Fruit fly (Drosophila melanogaster) whole organism, embryonic: ENCODE measurements around the gene NPF.

Experiments
- Atf6 ChIP-seq: fragments of 200-800 bp; sonication (Bioruptor generic); IDR thresholded peaks from 2 replicates; pipeline ENCODE4 v1.3.6; 2022; ENCODE audit warnings: missing biosample characterization, missing genetic modification characterization
- B-H1 ChIP-seq: fragments of 200-800 bp; sonication (Bioruptor generic); IDR thresholded peaks from 3 replicates; pipeline ENCODE4 v1.3.6; 2022; ENCODE audit warnings: missing biosample characterization, missing genetic modification characterization
- CG10654 ChIP-seq: fragments of 200-800 bp; sonication (Bioruptor generic); optimal IDR thresholded peaks from 2 replicates; lab custom pipeline; 2016; ENCODE audit warnings: missing biosample characterization, missing genetic modification characterization
- CG11247 ChIP-seq: fragments of 200-800 bp; sonication (Bioruptor generic); IDR thresholded peaks from 2 replicates; pipeline ENCODE4 v1.3.6; 2022; ENCODE audit warnings: missing biosample characterization, missing genetic modification characterization
- CG12391 ChIP-seq: fragments of 200-800 bp; sonication (Bioruptor generic); optimal IDR thresholded peaks from 3 replicates; lab custom pipeline; 2018; ENCODE audit warnings: missing biosample characterization, mild to moderate bottlenecking, missing genetic modification characterization, moderate library complexity
- CG12769 ChIP-seq: fragments of 200-800 bp; sonication (Bioruptor generic); optimal IDR thresholded peaks from 2 replicates; lab custom pipeline; 2019; ENCODE audit warnings: missing biosample characterization, mild to moderate bottlenecking, missing genetic modification characterization, moderate library complexity
- CG15696 ChIP-seq: fragments of 200-800 bp; sonication (Bioruptor generic); optimal IDR thresholded peaks from 2 replicates; lab custom pipeline; 2019; ENCODE audit warnings: missing biosample characterization, mild to moderate bottlenecking, missing genetic modification characterization, moderate library complexity
- CG16813 ChIP-seq: fragments of 200-800 bp; sonication (Bioruptor generic); IDR thresholded peaks from 3 replicates; pipeline ENCODE4 v1.3.6; 2022; ENCODE audit warnings: missing biosample characterization, missing genetic modification characterization; ENCODE audit not compliant: partially characterized antibody
- CG17361 ChIP-seq: fragments of 200-800 bp; sonication (Bioruptor generic); IDR thresholded peaks from 3 replicates; pipeline ENCODE4 v1.3.6; 2022; ENCODE audit warnings: missing biosample characterization, missing genetic modification characterization
- CG17568 ChIP-seq: fragments of 200-800 bp; sonication (Bioruptor generic); optimal IDR thresholded peaks from 2 replicates; lab custom pipeline; 2018; ENCODE audit warnings: missing biosample characterization, mild to moderate bottlenecking, missing genetic modification characterization, moderate library complexity
- CG17612 ChIP-seq: fragments of 200-800 bp; sonication (Bioruptor generic); IDR thresholded peaks from 2 replicates; pipeline ENCODE4 v1.3.6; 2022; ENCODE audit warnings: missing biosample characterization, missing genetic modification characterization
- CG18262 ChIP-seq: fragments of 200-800 bp; optimal IDR thresholded peaks from 3 replicates; lab custom pipeline; 2019; ENCODE audit warnings: missing biosample characterization, mild to moderate bottlenecking, missing genetic modification characterization, moderate library complexity
- CG18764 ChIP-seq: fragments of 200-800 bp; sonication (Bioruptor generic); optimal IDR thresholded peaks from 3 replicates; lab custom pipeline; 2016; ENCODE audit warnings: missing biosample characterization, missing genetic modification characterization
- CG3065 ChIP-seq: fragments of 200-800 bp; sonication (Bioruptor generic); optimal IDR thresholded peaks from 2 replicates; lab custom pipeline; 2016; ENCODE audit warnings: missing biosample characterization, missing genetic modification characterization
- CG31224 ChIP-seq: fragments of 200-800 bp; sonication (Bioruptor generic); IDR thresholded peaks from 2 replicates; pipeline ENCODE4 v1.3.6; 2022; ENCODE audit warnings: missing biosample characterization, missing genetic modification characterization
- CG5245 ChIP-seq: fragments of 200-800 bp; sonication (Bioruptor generic); optimal IDR thresholded peaks from 3 replicates; lab custom pipeline; 2016; ENCODE audit warnings: missing biosample characterization, missing genetic modification characterization
- CG6813 ChIP-seq: fragments of 200-800 bp; sonication (Bioruptor generic); optimal IDR thresholded peaks from 2 replicates; lab custom pipeline; 2017; ENCODE audit warnings: missing biosample characterization, missing genetic modification characterization, mild to moderate bottlenecking, moderate library complexity, missing genetic modification reagents
- CG7372 ChIP-seq: fragments of 200-800 bp; sonication (Bioruptor generic); IDR thresholded peaks from 2 replicates; pipeline ENCODE4 v1.3.6; 2022; ENCODE audit warnings: missing biosample characterization, missing genetic modification characterization
- CG8765 ChIP-seq: fragments of 200-800 bp; sonication (Bioruptor generic); IDR thresholded peaks from 2 replicates; pipeline ENCODE4 v1.3.6; 2022; ENCODE audit warnings: missing biosample characterization, missing genetic modification characterization
- CG9609 ChIP-seq: fragments of 200-800 bp; sonication (Bioruptor generic); optimal IDR thresholded peaks from 3 replicates; lab custom pipeline; 2016; ENCODE audit warnings: missing biosample characterization, missing genetic modification characterization
- CG9932 ChIP-seq: fragments of 200-800 bp; sonication (Bioruptor generic); IDR thresholded peaks from 2 replicates; pipeline ENCODE4 v1.3.6; 2022; ENCODE audit warnings: missing biosample characterization, missing genetic modification characterization
- Doc2 ChIP-seq: fragments of 200-800 bp; sonication (Bioruptor generic); IDR thresholded peaks from 2 replicates; pipeline ENCODE4 v1.3.6; 2022; ENCODE audit warnings: missing biosample characterization, missing genetic modification characterization
- Gsc ChIP-seq: fragments of 200-800 bp; sonication (Bioruptor generic); IDR thresholded peaks from 2 replicates; pipeline ENCODE4 v1.3.6; 2022; ENCODE audit warnings: missing biosample characterization, missing genetic modification characterization
- HLH54F ChIP-seq: fragments of 200-800 bp; sonication (Bioruptor generic); optimal IDR thresholded peaks from 3 replicates; lab custom pipeline; 2016; ENCODE audit warnings: missing biosample characterization, missing genetic modification characterization
- Hr51 ChIP-seq, 2 experiments: fragments of 200-800 bp; sonication (Bioruptor generic); optimal IDR thresholded peaks; 2 replicates in 1 of 2; 3 replicates in 1 of 2; lab custom pipeline; 2016 to 2018; ENCODE audit warnings: missing biosample characterization in 2 of 2, missing genetic modification characterization in 2 of 2, mild to moderate bottlenecking in 1 of 2, moderate library complexity in 1 of 2
- Max ChIP-seq: fragments of 200-800 bp; sonication (Bioruptor generic); optimal IDR thresholded peaks from 2 replicates; lab custom pipeline; 2016; ENCODE audit warnings: missing biosample characterization, mild to moderate bottlenecking, missing genetic modification characterization
- Neu2 ChIP-seq: fragments of 200-800 bp; sonication (Bioruptor generic); optimal IDR thresholded peaks from 3 replicates; lab custom pipeline; 2016; ENCODE audit warnings: missing biosample characterization, missing genetic modification characterization, borderline replicate concordance
- NfI ChIP-seq: fragments of 200-800 bp; sonication (Bioruptor generic); optimal IDR thresholded peaks from 3 replicates; lab custom pipeline; 2018; ENCODE audit warnings: missing biosample characterization, mild to moderate bottlenecking, missing genetic modification characterization, moderate library complexity
- Optix ChIP-seq: fragments of 200-800 bp; sonication (Bioruptor generic); IDR thresholded peaks from 3 replicates; pipeline ENCODE4 v1.3.6; 2022; ENCODE audit warnings: missing biosample characterization, missing genetic modification characterization
- Ptx1 ChIP-seq: fragments of 200-800 bp; sonication (Bioruptor generic); IDR thresholded peaks from 2 replicates; pipeline ENCODE4 v1.3.6; 2022; ENCODE audit warnings: missing biosample characterization, missing genetic modification characterization
- Ravus ChIP-seq: fragments of 200-800 bp; sonication (Bioruptor generic); IDR thresholded peaks from 2 replicates; pipeline ENCODE4 v1.3.6; 2022; ENCODE audit warnings: missing biosample characterization, missing genetic modification characterization
- Rfx ChIP-seq: fragments of 200-800 bp; sonication (Bioruptor generic); IDR thresholded peaks from 2 replicates; pipeline ENCODE4 v1.3.6; 2022; ENCODE audit warnings: missing biosample characterization, missing genetic modification characterization
- Sin3A ChIP-seq: fragments of >200 bp; optimal IDR thresholded peaks from 2 replicates; lab custom pipeline; 2018
- Sox100B ChIP-seq: fragments of 200-800 bp; sonication (Bioruptor generic); optimal IDR thresholded peaks from 3 replicates; lab custom pipeline; 2018; ENCODE audit warnings: missing biosample characterization, mild to moderate bottlenecking, missing genetic modification characterization
- Usf ChIP-seq: fragments of 200-800 bp; sonication (Bioruptor generic); optimal IDR thresholded peaks from 2 replicates; lab custom pipeline; 2017; ENCODE audit warnings: missing genotype, missing biosample characterization, missing genetic modification characterization
- YL-1 ChIP-seq: fragments of 200-800 bp; sonication (Bioruptor generic); optimal IDR thresholded peaks from 3 replicates; lab custom pipeline; 2017; ENCODE audit warnings: missing biosample characterization, mild to moderate bottlenecking, missing genetic modification characterization
- ash1 ChIP-seq: fragments of 200-800 bp; sonication (Bioruptor generic); optimal IDR thresholded peaks from 2 replicates; lab custom pipeline; 2018; ENCODE audit warnings: missing biosample characterization, mild to moderate bottlenecking, missing genetic modification characterization
- az2 ChIP-seq: fragments of 200-800 bp; sonication (Bioruptor generic); optimal IDR thresholded peaks from 3 replicates; lab custom pipeline; 2016; ENCODE audit warnings: missing biosample characterization, missing genetic modification characterization
- cwo ChIP-seq: fragments of 200-800 bp; sonication (Bioruptor generic); optimal IDR thresholded peaks from 3 replicates; lab custom pipeline; 2017; ENCODE audit warnings: missing biosample characterization, missing genetic modification characterization, mild to moderate bottlenecking, moderate library complexity, missing genetic modification reagents
- dysf ChIP-seq: fragments of 200-800 bp; sonication (Bioruptor generic); IDR thresholded peaks from 3 replicates; pipeline ENCODE4 v1.3.6; 2022; ENCODE audit warnings: missing biosample characterization, missing genetic modification characterization
- her ChIP-seq: fragments of 200-800 bp; sonication (Bioruptor generic); optimal IDR thresholded peaks from 2 replicates; lab custom pipeline; 2016; ENCODE audit warnings: missing biosample characterization, missing genetic modification characterization
- luna ChIP-seq: fragments of 200-800 bp; sonication (Bioruptor generic); optimal IDR thresholded peaks from 2 replicates; lab custom pipeline; 2016; ENCODE audit warnings: missing biosample characterization, missing genetic modification characterization
- otp ChIP-seq: fragments of 200-800 bp; sonication (Bioruptor generic); IDR thresholded peaks from 3 replicates; pipeline ENCODE4, ENCODE4 v1.3.6; 2022; ENCODE audit warnings: missing biosample characterization, missing genetic modification characterization
- pros ChIP-seq: fragments of 200-800 bp; sonication (Bioruptor generic); optimal IDR thresholded peaks from 3 replicates; lab custom pipeline; 2019; ENCODE audit warnings: missing biosample characterization, mild to moderate bottlenecking, missing genetic modification characterization, moderate library complexity
- psq ChIP-seq: fragments of 200-800 bp; sonication (Bioruptor generic); optimal IDR thresholded peaks from 2 replicates; lab custom pipeline; 2017; ENCODE audit warnings: missing biosample characterization, missing genetic modification characterization
- pzg ChIP-seq: fragments of 200-800 bp; sonication (Bioruptor generic); optimal IDR thresholded peaks from 3 replicates; lab custom pipeline; 2018; ENCODE audit warnings: missing biosample characterization, mild to moderate bottlenecking, missing genetic modification characterization, moderate library complexity
- salm ChIP-seq: fragments of 200-800 bp; sonication (Bioruptor generic); optimal IDR thresholded peaks from 2 replicates; lab custom pipeline; 2018; ENCODE audit warnings: missing biosample characterization, mild to moderate bottlenecking, missing genetic modification characterization
- so ChIP-seq: fragments of 200-800 bp; sonication (Bioruptor generic); IDR thresholded peaks from 3 replicates; pipeline ENCODE4 v1.3.6; 2022; ENCODE audit warnings: missing biosample characterization, missing genetic modification characterization
- ssp ChIP-seq: fragments of 200-800 bp; sonication (Bioruptor generic); IDR thresholded peaks from 2 replicates; pipeline ENCODE4 v1.3.6; 2022; ENCODE audit warnings: missing biosample characterization, missing genetic modification characterization
- stc ChIP-seq: fragments of 200-800 bp; sonication (Bioruptor generic); IDR thresholded peaks from 2 replicates; pipeline ENCODE4 v1.3.6; 2022; ENCODE audit warnings: missing biosample characterization, missing genetic modification characterization
- stwl ChIP-seq: fragments of 200-800 bp; sonication (Bioruptor generic); optimal IDR thresholded peaks from 3 replicates; lab custom pipeline; 2018; ENCODE audit warnings: missing biosample characterization, mild to moderate bottlenecking, missing genetic modification characterization, moderate library complexity

Gene NPF

dm6 chr3R:16624750-16625549, 15.9 kb downstream of the NPF start, which contains the start of gene Fas1 (continued):
- TF ChIP-seq dysf (GFP tag; lab: Robert Waterston, UW) (no peak), Sin3A (lab: Kevin White, UChicago) (peak; percentile 50), CG10654 (GFP tag; lab: Kevin White, UChicago) (no peak), CG17612 (GFP tag; lab: Robert Waterston, UW) (no peak), CG6813 (GFP tag; lab: Kevin White, UChicago) (no peak), CG31224 (no peak), ash1 (GFP tag; lab: Kevin White, UChicago) (no peak), ssp (no peak), Optix (GFP tag; lab: Robert Waterston, UW) (0 out of 3 replicates have a peak, but pooled peaks have one; percentile 15), CG3065 (GFP tag; lab: Kevin White, UChicago) (no peak), CG9932 (GFP tag; lab: Robert Waterston, UW) (peak; percentile 29; the same call in 1 of the 2 replicates), CG12391 (tag; lab: Kevin White, UChicago) (no peak), so (GFP tag; lab: Robert Waterston, UW) (no peak), psq (GFP tag; lab: Kevin White, UChicago) (no peak), Ravus (GFP tag; lab: Robert Waterston, UW) (no peak), CG17361 (GFP tag; lab: Robert Waterston, UW) (no peak), pzg (GFP tag; lab: Kevin White, UChicago) (peak; percentile 39), her (GFP tag; lab: Kevin White, UChicago) (no peak), pros (GFP tag; lab: Kevin White, UChicago) (peak; percentile 31), CG16813 (GFP tag; lab: Robert Waterston, UW) (peak; percentile 70; the same call in 2 of the 3 replicates), CG9609 (GFP tag; lab: Kevin White, UChicago) (no peak), CG18764 (GFP tag; lab: Kevin White, UChicago) (no peak), Ptx1 (GFP tag; lab: Robert Waterston, UW) (no peak), luna (GFP tag; lab: Kevin White, UChicago) (no peak), salm (tag; lab: Kevin White, UChicago) (no peak), CG7372 (GFP tag; lab: Robert Waterston, UW) (no peak), cwo (no peak), CG15696 (no peak), CG18262 (tag; lab: Kevin White, UChicago) (no peak), CG17568 (GFP tag; lab: Kevin White, UChicago) (no peak), stc (GFP tag; lab: Robert Waterston, UW) (peak; percentile 9; the same call in 1 of the 2 replicates), CG11247 (GFP tag; lab: Robert Waterston, UW) (no peak), Rfx (GFP tag; lab: Robert Waterston, UW) (peak; percentile 52; the same call in 1 of the 2 replicates), CG8765 (GFP tag; lab: Robert Waterston, UW) (no peak), Max (GFP tag; lab: Kevin White, UChicago) (no peak), Sox100B (no peak), stwl (tag; lab: Kevin White, UChicago) (peak; percentile 89), CG12769 (no peak), Neu2 (GFP tag; lab: Kevin White, UChicago) (no peak), NfI (GFP tag; lab: Kevin White, UChicago) (no peak), B-H1 (no peak), Usf (GFP tag; lab: Kevin White, UChicago) (no peak), Gsc (GFP tag; lab: Robert Waterston, UW) (no peak), HLH54F (no peak), CG5245 (GFP tag; lab: Kevin White, UChicago) (no peak), Atf6 (GFP tag; lab: Robert Waterston, UW) (no peak), az2 (GFP tag; lab: Kevin White, UChicago) (no peak), otp (no peak; the same call in 2 of the 3 replicates), Hr51 (GFP tag; optimal IDR thresholded peaks at IDR 0.05; lab: Kevin White, UChicago) (no peak), Doc2 (GFP tag; lab: Robert Waterston, UW) (no peak), YL-1 (GFP tag; lab: Kevin White, UChicago) (peak; percentile 72)
